Fruit fly (Drosophila melanogaster): ENCODE results near the gene Larp7.

The Larp7 gene

DNA sequence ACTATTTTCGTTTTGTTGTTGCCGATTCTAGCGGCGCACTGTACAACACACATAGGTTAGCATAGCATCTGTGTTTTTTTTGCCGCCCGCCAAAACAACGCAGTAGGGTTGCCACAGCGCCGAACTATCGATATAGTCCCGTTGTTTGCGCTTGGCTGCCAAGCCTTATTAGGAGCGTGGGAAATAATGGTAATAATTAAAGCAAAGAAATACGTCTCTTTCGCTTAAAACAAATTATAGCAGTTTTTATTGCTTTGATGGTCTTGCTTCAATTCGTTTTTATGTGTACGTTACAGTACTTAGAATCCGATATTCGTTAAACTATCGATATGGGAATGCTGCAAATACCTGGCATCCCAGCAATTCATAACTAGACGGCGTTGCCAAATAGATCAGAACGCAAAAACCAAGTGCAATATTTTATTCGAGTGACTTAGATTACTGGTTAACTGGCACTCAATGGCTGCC, at the start of gene Larp7, which contains the start of gene mxc:
Larp7 (plus strand) TSS at position 401 of the 468 bp plus-strand sequence.
mxc (minus strand) TSS at position 51 of the 468 bp plus-strand sequence.
- TF ChIP-seq CG17801 (GFP tag; optimal IDR thresholded peaks at IDR 0.05; ENCODE audit: partially characterized antibody) = peak; percentile 72

- no peak for TF ChIP-seq CG17801 (GFP tag; optimal IDR thresholded peaks at IDR 0.05; ENCODE audit: partially characterized antibody)
Observed at dm6 chrX:9195311-9195710, 48.3 kb upstream of the Larp7 start.

DNA sequence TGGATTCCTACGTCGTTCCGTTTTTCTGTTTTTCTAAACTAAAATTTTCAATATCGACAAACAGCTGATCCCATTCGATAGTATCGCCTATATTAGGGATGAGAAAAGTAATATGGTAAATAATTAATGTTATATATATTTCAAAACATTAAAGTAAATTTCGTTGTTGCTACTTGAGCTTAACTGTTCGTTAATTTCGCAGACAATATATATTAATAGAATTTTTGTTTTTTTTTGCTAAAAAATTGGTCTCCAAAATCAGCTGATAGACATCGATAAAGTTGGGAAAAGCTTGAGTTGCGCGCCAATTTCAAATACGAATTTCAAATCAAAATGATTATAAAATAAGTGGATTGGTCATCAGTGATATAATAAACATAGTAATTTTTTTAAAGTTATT, 47.3 kb upstream of the Larp7 start, which contains the start of gene CG12118:
CG12118 (minus strand) TSS at position 53 of the 400 bp plus-strand sequence.
- TF ChIP-seq CG17801 (GFP tag; optimal IDR thresholded peaks at IDR 0.05; ENCODE audit: partially characterized antibody) = peak; percentile 89

DNA sequence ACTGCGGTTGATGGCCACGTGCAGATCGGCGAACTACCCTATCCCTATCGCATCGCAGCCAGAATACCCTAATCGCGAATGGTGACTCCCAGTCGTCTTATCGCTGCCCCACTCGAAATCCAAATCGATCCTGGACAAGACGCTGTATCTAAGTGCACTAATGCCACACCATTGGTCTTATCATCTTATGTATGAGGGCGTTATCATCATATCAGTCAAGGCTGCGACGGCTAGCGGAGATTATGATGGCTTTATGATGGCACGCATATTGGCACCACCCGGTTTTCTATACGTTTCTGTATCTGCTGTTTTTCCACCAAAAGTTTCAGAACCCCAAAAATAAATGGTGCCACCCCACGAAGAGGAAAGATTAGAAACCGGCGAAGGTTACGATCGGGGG, 43.4 kb upstream of the Larp7 start:
- no peak for TF ChIP-seq CG17801 (GFP tag; optimal IDR thresholded peaks at IDR 0.05; ENCODE audit: partially characterized antibody)

DNA sequence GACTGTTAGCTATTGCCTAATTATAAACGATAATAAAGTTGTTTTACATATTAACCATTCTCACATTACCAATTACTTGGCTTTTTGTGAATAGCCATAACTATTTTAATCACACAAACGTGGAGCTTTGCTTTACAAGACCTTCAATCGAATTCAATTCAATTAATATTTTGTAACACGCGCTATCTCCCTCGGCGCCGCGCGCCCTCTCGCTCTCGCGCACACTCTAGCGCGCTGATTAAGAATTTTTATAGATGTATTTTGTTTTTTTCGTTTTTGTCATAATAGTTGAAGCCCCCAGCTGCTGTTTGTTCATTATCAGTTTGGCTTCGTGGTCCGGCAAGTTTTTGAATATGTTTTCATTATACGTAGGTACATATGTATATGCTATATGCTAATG, 42.5 kb upstream of the Larp7 start:
- TF ChIP-seq CG17801 (GFP tag; optimal IDR thresholded peaks at IDR 0.05; ENCODE audit: partially characterized antibody) = no peak

DNA sequence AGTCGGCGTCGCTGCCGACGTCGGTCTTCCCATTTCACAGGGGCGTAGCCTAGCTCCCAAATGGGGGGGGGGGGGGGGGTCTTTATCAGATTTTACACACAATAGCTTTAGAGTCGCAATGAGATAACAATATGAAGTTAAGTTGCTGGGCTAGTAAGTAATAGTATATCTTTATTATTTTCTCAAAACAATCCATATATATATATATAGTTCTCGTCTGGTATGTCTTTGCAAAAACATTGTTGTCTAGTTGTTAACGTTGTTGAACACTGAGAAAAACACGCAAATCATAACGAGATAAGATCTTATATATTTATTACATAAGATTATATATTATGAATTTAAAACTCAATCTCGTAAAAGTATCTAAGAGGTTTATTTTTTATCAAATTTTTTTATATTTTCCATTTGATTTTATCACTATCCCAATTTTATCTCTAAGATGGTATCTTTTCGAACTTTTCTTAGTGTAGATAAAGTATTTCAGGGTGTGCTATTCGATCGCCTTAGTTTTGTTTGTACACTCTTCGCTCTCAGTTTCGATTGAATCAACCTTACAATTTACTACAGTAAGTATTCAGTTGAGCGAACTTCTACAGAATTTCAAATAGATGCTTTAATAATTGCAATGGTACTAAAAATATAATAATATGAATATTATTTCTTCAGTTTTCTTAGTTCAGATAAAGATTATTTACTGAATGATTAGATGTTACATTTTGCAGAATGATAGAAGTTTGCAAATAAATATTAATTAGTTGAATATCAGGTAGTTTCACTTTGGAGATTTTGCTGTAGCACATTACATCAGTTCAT, 41.5 kb upstream of the Larp7 start:
- TF ChIP-seq CG17801 (GFP tag; optimal IDR thresholded peaks at IDR 0.05; ENCODE audit: partially characterized antibody) = peak; percentile 49

DNA sequence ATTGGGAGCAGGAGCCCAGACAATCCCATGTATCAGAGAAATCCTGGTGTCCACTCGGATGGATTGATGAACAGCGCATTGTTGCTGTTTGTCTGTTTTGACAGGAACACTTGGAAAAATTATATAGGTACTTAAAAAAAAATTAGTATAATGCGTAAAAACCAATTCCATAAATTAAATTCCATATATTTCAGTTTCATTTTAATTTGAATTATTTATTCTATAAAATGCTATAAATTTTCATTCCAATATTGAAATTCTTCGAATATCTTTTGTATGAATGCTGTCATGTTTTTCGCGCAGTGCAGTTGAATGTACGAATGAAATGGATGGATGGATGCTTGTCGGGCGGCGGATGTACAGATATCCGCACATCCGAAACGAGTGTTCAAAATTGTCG, 32.8 kb upstream of the Larp7 start, which contains the start of gene SmydA-9:
SmydA-9 (minus strand) TSS at position 101 of the 400 bp plus-strand sequence.
- no peak for TF ChIP-seq CG17801 (GFP tag; optimal IDR thresholded peaks at IDR 0.05; ENCODE audit: partially characterized antibody)

DNA sequence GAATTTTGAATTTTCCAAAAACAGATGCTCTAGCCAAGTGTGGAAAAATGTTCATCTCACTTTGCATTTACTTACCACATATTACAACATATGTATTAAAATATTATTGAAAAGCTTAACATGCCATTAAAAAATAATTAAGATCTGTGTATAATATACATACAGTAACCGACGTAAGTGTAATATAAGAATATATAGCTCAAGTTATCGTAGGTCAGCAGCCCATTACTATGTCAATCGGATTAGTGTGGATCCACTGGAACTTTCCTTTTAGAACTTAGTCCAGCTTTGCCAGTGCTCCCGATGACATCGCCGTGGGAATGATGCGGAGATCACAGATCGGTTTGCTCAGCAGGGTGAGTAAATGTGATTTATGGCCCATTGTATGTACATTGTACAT, 29.0 kb upstream of the Larp7 start, which contains the start of gene Obp8a:
Obp8a (plus strand) TSS at position 301 of the 400 bp plus-strand sequence.
- TF ChIP-seq CG17801 (GFP tag; optimal IDR thresholded peaks at IDR 0.05; ENCODE audit: partially characterized antibody) = no peak

DNA sequence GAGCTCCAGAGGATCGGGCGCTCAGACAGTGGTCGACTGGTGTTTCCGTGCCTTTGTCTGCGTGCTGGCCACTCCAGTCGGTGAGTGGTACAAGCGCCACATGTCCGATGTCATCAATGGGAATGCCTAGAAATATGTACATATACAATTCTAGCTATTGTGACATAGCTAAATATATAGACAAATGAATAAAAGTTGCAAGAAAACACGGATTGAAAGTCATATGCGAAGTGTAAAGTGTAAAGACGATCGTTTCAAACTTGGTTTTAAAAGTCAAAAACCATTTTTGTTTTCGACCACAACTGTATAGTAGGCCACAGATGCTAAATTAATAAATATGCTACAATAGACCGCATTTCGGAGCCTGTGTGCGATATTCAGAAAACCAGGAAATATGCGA, 28.1 kb upstream of the Larp7 start, which contains the start of gene CG15368:
CG15368 (plus strand) TSS at position 301 of the 400 bp plus-strand sequence.
- no peak for TF ChIP-seq CG17801 (GFP tag; optimal IDR thresholded peaks at IDR 0.05; ENCODE audit: partially characterized antibody)

dm6 chrX:9216572-9216971, 27.0 kb upstream of the Larp7 start, which contains the start of gene CG15369:
Gene CG15369 (plus strand): TSS chrX:9216872.
- TF ChIP-seq CG17801 (GFP tag; optimal IDR thresholded peaks at IDR 0.05; ENCODE audit: partially characterized antibody) = no peak

dm6 chrX:9220434-9220833, 23.2 kb upstream of the Larp7 start:
- TF ChIP-seq CG17801 (GFP tag; optimal IDR thresholded peaks at IDR 0.05; ENCODE audit: partially characterized antibody) = no peak

DNA sequence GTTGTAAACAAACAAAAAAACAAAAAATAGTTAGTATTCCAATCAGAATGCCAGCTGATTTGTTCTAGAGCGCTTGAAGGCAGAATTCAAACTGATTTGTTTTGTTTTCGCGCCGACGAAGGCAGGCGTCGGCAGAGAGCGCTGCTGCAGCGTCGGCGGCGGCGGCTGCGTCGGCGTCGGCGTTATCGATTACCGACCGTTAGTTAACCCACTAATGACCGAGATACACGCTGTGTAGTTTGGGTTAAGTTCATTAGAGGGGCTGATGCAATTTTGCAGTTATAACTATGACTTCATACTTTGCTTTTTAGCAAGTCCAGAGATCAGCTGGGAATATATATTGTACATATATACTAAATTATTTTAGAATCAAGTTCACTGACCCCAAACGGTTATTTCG, 20.4 kb upstream of the Larp7 start, which contains the start of gene t:
t (minus strand) TSS at position 76 of the 400 bp plus-strand sequence.
- TF ChIP-seq CG17801 (GFP tag; optimal IDR thresholded peaks at IDR 0.05; ENCODE audit: partially characterized antibody) = no peak

DNA sequence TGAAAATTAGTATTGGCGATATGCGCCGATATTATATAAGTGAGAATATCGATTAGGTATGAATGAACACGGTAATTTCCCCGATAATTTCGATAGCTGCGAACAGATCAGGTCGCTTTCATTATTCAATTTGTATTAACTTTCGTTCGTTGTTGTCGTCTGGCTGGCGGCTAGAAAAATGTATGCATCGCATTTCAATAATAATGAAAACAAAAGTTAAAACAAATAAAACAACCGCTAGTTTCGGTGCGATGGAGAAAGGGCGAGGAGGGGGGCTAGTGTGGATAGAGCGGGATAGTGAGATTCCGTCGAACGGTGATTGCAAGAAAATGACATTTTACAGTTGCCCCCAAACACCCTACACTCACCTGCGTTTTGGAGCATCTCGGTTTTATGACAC, 19.2 kb upstream of the Larp7 start:
- no peak for TF ChIP-seq CG17801 (GFP tag; optimal IDR thresholded peaks at IDR 0.05; ENCODE audit: partially characterized antibody)

DNA sequence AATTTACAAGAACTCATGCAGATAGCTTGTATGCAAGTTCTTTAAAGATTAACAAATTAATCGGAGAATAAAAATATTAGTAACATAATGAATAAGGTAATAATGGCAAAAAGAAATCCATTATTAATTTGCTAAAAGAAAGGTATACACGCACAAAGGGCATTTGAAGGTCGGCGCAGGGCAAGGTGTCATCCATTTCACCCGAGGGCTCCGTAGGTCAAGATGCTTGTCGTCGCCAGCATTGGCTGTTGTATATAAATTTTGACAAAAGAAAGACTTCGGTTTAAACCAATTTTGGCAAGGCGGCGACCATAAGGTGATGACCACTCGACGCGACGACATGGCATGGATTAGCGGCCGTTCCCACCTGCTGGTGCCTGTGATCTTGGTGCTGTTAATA, 18.5 kb upstream of the Larp7 start, which contains the start of gene CG15370:
CG15370 (plus strand) TSS at position 301 of the 400 bp plus-strand sequence.
- no peak for TF ChIP-seq CG17801 (GFP tag; optimal IDR thresholded peaks at IDR 0.05; ENCODE audit: partially characterized antibody)

- no peak for TF ChIP-seq CG17801 (GFP tag; optimal IDR thresholded peaks at IDR 0.05; ENCODE audit: partially characterized antibody)
Observed at dm6 chrX:9226837-9227236, 16.8 kb upstream of the Larp7 start, which contains the start of gene Gr8a. Gene Gr8a (plus strand): TSS chrX:9227137.

DNA sequence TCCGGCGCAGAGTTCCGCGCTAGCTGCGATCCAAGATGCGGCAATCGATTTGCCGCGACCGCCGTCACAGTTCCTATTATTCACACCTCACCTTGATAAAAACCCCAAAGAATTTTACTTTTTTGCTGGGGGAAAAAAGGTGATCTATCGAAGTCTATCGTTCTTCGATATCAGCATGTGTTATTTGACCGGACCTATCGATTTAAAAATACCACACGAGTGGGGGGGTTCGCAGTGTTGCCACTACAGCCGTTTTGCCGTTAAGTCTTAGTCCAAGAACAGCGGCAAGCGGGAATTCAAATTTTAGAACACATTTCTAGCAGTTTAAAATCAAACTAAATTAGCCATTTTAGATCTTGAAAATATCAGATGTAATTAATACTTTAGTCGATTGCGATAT, 11.4 kb upstream of the Larp7 start, which contains the start of gene CG12121:
CG12121 (minus strand) TSS at position 180 of the 400 bp plus-strand sequence.
- peak; percentile 35 for TF ChIP-seq CG17801 (GFP tag; optimal IDR thresholded peaks at IDR 0.05; ENCODE audit: partially characterized antibody)
